Fruit fly (Drosophila melanogaster) whole organism, pupa: ENCODE results near the gene CG10477.

Experiments
- CG10348 ChIP-seq: fragments of 200-800 bp; sonication (Bioruptor generic); IDR thresholded peaks from 2 replicates; pipeline ENCODE4 v1.3.6; 2022; ENCODE audit warnings: missing biosample characterization, missing genetic modification characterization
- CG12605 ChIP-seq: fragments of 200-800 bp; sonication (Bioruptor generic); IDR thresholded peaks from 2 replicates; pipeline ENCODE4 v1.3.6; 2022; ENCODE audit warnings: missing biosample characterization, missing genetic modification characterization
- CG13204 ChIP-seq: fragments of 200-800 bp; sonication (Bioruptor generic); optimal IDR thresholded peaks from 2 replicates; lab custom pipeline; 2018; ENCODE audit warnings: missing biosample characterization, mild to moderate bottlenecking, missing genetic modification characterization, moderate library complexity
- CG14655 ChIP-seq: fragments of 200-800 bp; sonication (Bioruptor generic); optimal IDR thresholded peaks from 3 replicates; lab custom pipeline; 2017; ENCODE audit warnings: mild to moderate bottlenecking, missing biosample characterization, missing genetic modification reagents, missing genetic modification characterization
- CG15710 ChIP-seq: fragments of 200-800 bp; sonication (Bioruptor generic); optimal IDR thresholded peaks from 2 replicates; lab custom pipeline; 2018; ENCODE audit warnings: missing biosample characterization, mild to moderate bottlenecking, missing genetic modification characterization, moderate library complexity
- CG17806 ChIP-seq: fragments of 200-800 bp; sonication (Bioruptor generic); optimal IDR thresholded peaks from 2 replicates; lab custom pipeline; 2018; ENCODE audit warnings: missing biosample characterization, mild to moderate bottlenecking, missing genetic modification characterization, moderate library complexity
- CG32121 ChIP-seq: fragments of 200-800 bp; sonication (Bioruptor generic); IDR thresholded peaks from 2 replicates; pipeline ENCODE4 v1.3.6; 2022; ENCODE audit warnings: missing biosample characterization, missing genetic modification characterization
- CG34367 ChIP-seq: fragments of 200-800 bp; sonication (Bioruptor generic); optimal IDR thresholded peaks from 2 replicates; lab custom pipeline; 2018; ENCODE audit warnings: missing biosample characterization, mild to moderate bottlenecking, missing genetic modification characterization
- CG4496 ChIP-seq: fragments of 200-800 bp; sonication (Bioruptor generic); IDR thresholded peaks from 3 replicates; pipeline ENCODE4 v1.3.6; 2022; ENCODE audit warnings: missing biosample characterization, missing genetic modification characterization
- CG8159 ChIP-seq: fragments of 200-800 bp; sonication (Bioruptor generic); optimal IDR thresholded peaks from 3 replicates; lab custom pipeline; 2018; ENCODE audit warnings: missing biosample characterization, mild to moderate bottlenecking, missing genetic modification characterization, moderate library complexity
- CG8301 ChIP-seq: fragments of 200-800 bp; sonication (Bioruptor generic); optimal IDR thresholded peaks from 2 replicates; lab custom pipeline; 2018; ENCODE audit warnings: missing biosample characterization, mild to moderate bottlenecking, missing genetic modification characterization
- CG9948 ChIP-seq: fragments of 200-800 bp; sonication (Bioruptor generic); optimal IDR thresholded peaks from 2 replicates; lab custom pipeline; 2018; ENCODE audit warnings: missing biosample characterization, mild to moderate bottlenecking, missing genetic modification characterization, moderate library complexity
- D1 ChIP-seq: fragments of 200-800 bp; sonication (Bioruptor generic); optimal IDR thresholded peaks from 2 replicates; lab custom pipeline; 2018; ENCODE audit warnings: missing biosample characterization, mild to moderate bottlenecking, missing genetic modification characterization, moderate library complexity
- EcR ChIP-seq: fragments of 200-800 bp; sonication (Bioruptor generic); optimal IDR thresholded peaks from 3 replicates; lab custom pipeline; 2019; ENCODE audit warnings: missing biosample characterization, missing genetic modification characterization, mild to moderate bottlenecking, moderate library complexity, missing genetic modification reagents
- Ets98B ChIP-seq: fragments of 200-800 bp; sonication (Bioruptor generic); IDR thresholded peaks from 2 replicates; pipeline ENCODE4 v1.3.6; 2022; ENCODE audit warnings: missing biosample characterization, missing genetic modification characterization
- Pif1A ChIP-seq: fragments of 200-800 bp; sonication (Bioruptor generic); optimal IDR thresholded peaks from 3 replicates; lab custom pipeline; 2016; ENCODE audit warnings: missing biosample characterization, missing genetic modification characterization
- Pif1B ChIP-seq: fragments of 200-800 bp; sonication (Bioruptor generic); optimal IDR thresholded peaks from 3 replicates; lab custom pipeline; 2016; ENCODE audit warnings: missing biosample characterization, missing genetic modification characterization
- Snoo ChIP-seq: fragments of 200-800 bp; sonication (Bioruptor generic); optimal IDR thresholded peaks from 3 replicates; lab custom pipeline; 2017; ENCODE audit warnings: missing biosample characterization, mild to moderate bottlenecking, missing genetic modification characterization, inconsistent platforms
- fd96Ca ChIP-seq: fragments of 200-800 bp; sonication (Bioruptor generic); IDR thresholded peaks from 3 replicates; pipeline ENCODE4 v1.3.6; 2022; ENCODE audit warnings: missing biosample characterization, missing genetic modification characterization
- gl ChIP-seq: fragments of 200-800 bp; sonication (Bioruptor generic); optimal IDR thresholded peaks from 2 replicates; lab custom pipeline; 2018; ENCODE audit warnings: missing biosample characterization, mild to moderate bottlenecking, missing genetic modification characterization
- rn ChIP-seq: fragments of 200-800 bp; sonication (Bioruptor generic); IDR thresholded peaks from 2 replicates; pipeline ENCODE4 v1.3.6; 2022; ENCODE audit warnings: missing biosample characterization, missing genetic modification characterization

Gene CG10477

dm6 chr3L:6054343-6054742 is 19.9 kb upstream of the CG10477 start, which contains the start of gene Jon65Ai:
Jon65Ai (minus strand) TSS chr3L:6054443.
- no peak for TF ChIP-seq gl (tag; lab: Kevin White, UChicago)

- TF ChIP-seq Ets98B (GFP tag; lab: Robert Waterston, UW) (no peak), CG4496 (GFP tag; lab: Robert Waterston, UW) (no peak), CG9948 (tag; lab: Kevin White, UChicago) (no peak), CG8159 (tag; lab: Kevin White, UChicago) (no peak), CG32121 (GFP tag; lab: Robert Waterston, UW) (no peak), CG13204 (no peak), CG14655 (GFP tag; lab: Kevin White, UChicago) (no peak)
These were observed 17.6 kb upstream of the CG10477 start, which contains the start of gene Jon65Aii for dm6 chr3L:6052021-6052420. Jon65Aii (plus strand) TSS chr3L:6052321.

- TF ChIP-seq CG8159 (tag; lab: Kevin White, UChicago), result no peak
These were observed 15.9 kb upstream of the CG10477 start, which contains the start of gene Jon65Aiii for dm6 chr3L:6050230-6050807. Jon65Aiii (plus strand) TSS chr3L:6050757.

- TF ChIP-seq Pif1A (GFP tag; lab: Kevin White, UChicago) (no peak), D1 (no peak), CG8301 (tag; lab: Kevin White, UChicago) (no peak), CG10348 (no peak), CG4496 (GFP tag; lab: Robert Waterston, UW) (no peak), CG15710 (tag; lab: Kevin White, UChicago) (no peak), CG8159 (tag; lab: Kevin White, UChicago) (no peak), CG14655 (GFP tag; lab: Kevin White, UChicago) (no peak), CG12605 (GFP tag; lab: Robert Waterston, UW) (no peak), Snoo (no peak), CG13204 (no peak), Ets98B (GFP tag; lab: Robert Waterston, UW) (no peak), rn (no peak), gl (tag; lab: Kevin White, UChicago) (no peak), Pif1B (no peak), fd96Ca (GFP tag; lab: Robert Waterston, UW) (no peak)
These were observed 4.4 kb upstream of the CG10477 start, which contains the start of gene Jon65Aiv for dm6 chr3L:6038720-6039205. Jon65Aiv (plus strand) TSS chr3L:6039155.

dm6 chr3L:6036811-6037210 is 2.4 kb upstream of the CG10477 start, which contains the start of gene CG6462:
CG6462 (plus strand) TSS chr3L:6037111.
- TF ChIP-seq CG14655 (GFP tag; lab: Kevin White, UChicago) (no peak), CG13204 (no peak), CG34367 (tag; lab: Kevin White, UChicago) (no peak), D1 (no peak), EcR (GFP tag; lab: Kevin White, UChicago) (no peak), CG17806 (tag; lab: Kevin White, UChicago) (no peak), CG10348 (no peak), Snoo (no peak), CG4496 (GFP tag; lab: Robert Waterston, UW) (no peak), Pif1B (no peak), CG32121 (GFP tag; lab: Robert Waterston, UW) (no peak), CG9948 (tag; lab: Kevin White, UChicago) (no peak), CG12605 (GFP tag; lab: Robert Waterston, UW) (no peak), rn (no peak), CG15710 (tag; lab: Kevin White, UChicago) (no peak), CG8301 (tag; lab: Kevin White, UChicago) (no peak)

dm6 chr3L:6036141-6036540 is 1.7 kb upstream of the CG10477 start:
- TF ChIP-seq rn, result no peak
- no peak for TF ChIP-seq Pif1B
- TF ChIP-seq CG34367 (tag; lab: Kevin White, UChicago), result no peak
- TF ChIP-seq CG4496 (GFP tag; lab: Robert Waterston, UW), result no peak
- TF ChIP-seq, all 21 proteins: peak for 0

- TF ChIP-seq CG15710 (tag; lab: Kevin White, UChicago), result no peak
- TF ChIP-seq gl (tag; lab: Kevin White, UChicago), result no peak
- TF ChIP-seq CG17806 (tag; lab: Kevin White, UChicago), result no peak
- no peak for TF ChIP-seq EcR (GFP tag; lab: Kevin White, UChicago)
- TF ChIP-seq CG9948 (tag; lab: Kevin White, UChicago), result no peak
- no peak for TF ChIP-seq CG13204
- TF ChIP-seq CG10348, result no peak
- TF ChIP-seq CG8159 (tag; lab: Kevin White, UChicago), result no peak
- TF ChIP-seq Pif1A (GFP tag; lab: Kevin White, UChicago), result no peak
- no peak for TF ChIP-seq CG4496 (GFP tag; lab: Robert Waterston, UW)
- TF ChIP-seq CG32121 (GFP tag; lab: Robert Waterston, UW), result no peak
- no peak for TF ChIP-seq fd96Ca (GFP tag; lab: Robert Waterston, UW)
- no peak for TF ChIP-seq rn
- TF ChIP-seq CG8301 (tag; lab: Kevin White, UChicago), result no peak
- no peak for TF ChIP-seq CG34367 (tag; lab: Kevin White, UChicago)
- TF ChIP-seq CG12605 (GFP tag; lab: Robert Waterston, UW), result no peak
- TF ChIP-seq Ets98B (GFP tag; lab: Robert Waterston, UW), result no peak
- TF ChIP-seq CG14655 (GFP tag; lab: Kevin White, UChicago), result no peak
These were observed 505 bp upstream of the CG10477 start, which contains the start of gene yip7 for dm6 chr3L:6034916-6035315. yip7 (plus strand) TSS chr3L:6035216.
